ENCODE assay signal across 3 fruit fly cellular contexts in genomic region chr3R:30811300-30812022, dm6.
TF ChIP-seq lines count a peak whose summit lies in the region.

No protein-coding gene starts in this region.

TF ChIP-seq in whole organism, embryonic, 481 proteins besides CTCF, POLR2A, EP300 and RAD21 (continued from another document):
- TF ChIP-seq nom (GFP tag; optimal IDR thresholded peaks at IDR 0.05; lab: Kevin White, UChicago) (no peak), CG34376 (GFP tag; optimal IDR thresholded peaks at IDR 0.05; lab: Kevin White, UChicago) (peak; percentile 59), GATAe (GFP tag; conservative IDR thresholded peaks at IDR 0.05; lab: Robert Waterston, UW) (peak; percentile 83), Med (GFP tag; lab: Kevin White, UChicago) (peak; percentile 62), ftz-f1 (GFP tag; optimal IDR thresholded peaks at IDR 0.05; lab: Kevin White, UChicago) (peak; percentile 43), D19A (tag; optimal IDR thresholded peaks at IDR 0.05; lab: Kevin White, UChicago) (peak; percentile 11), chinmo (GFP tag; IDR thresholded peaks at IDR 0.05; lab: Robert Waterston, UW; ENCODE audit: partially characterized antibody) (0 out of 4 replicates have a peak, but pooled peaks have one; percentile 57)

TF ChIP-seq in whole organism, prepupa, 60 proteins besides CTCF, POLR2A, EP300 and RAD21 (continued from another document):
- TF ChIP-seq CG8319 (GFP tag; optimal IDR thresholded peaks at IDR 0.05; lab: Kevin White, UChicago) (peak; percentile 35), dsx (GFP tag; optimal IDR thresholded peaks at IDR 0.05; lab: Kevin White, UChicago; ENCODE audit: poor library complexity, severe bottlenecking) (no peak), CG7368 (GFP tag; optimal IDR thresholded peaks at IDR 0.05; lab: Kevin White, UChicago) (peak; percentile 54), topi (GFP tag; optimal IDR thresholded peaks at IDR 0.05; lab: Kevin White, UChicago) (peak; percentile 70), acj6 (GFP tag; optimal IDR thresholded peaks at IDR 0.05; lab: Kevin White, UChicago) (peak; percentile 62), salr (GFP tag; optimal IDR thresholded peaks at IDR 0.05; lab: Kevin White, UChicago) (peak in 1 of 2 experiments; percentile 31), CG6163 (GFP tag; IDR thresholded peaks at IDR 0.05; lab: Robert Waterston, UW) (peak; percentile 61; the same call in 2 of the 3 replicates), CG3919 (GFP tag; optimal IDR thresholded peaks at IDR 0.05; lab: Kevin White, UChicago) (peak; percentile 52), spab (GFP tag; optimal IDR thresholded peaks at IDR 0.05; lab: Kevin White, UChicago) (peak; percentile 2), CG6854 (GFP tag; optimal IDR thresholded peaks at IDR 0.05; lab: Kevin White, UChicago) (peak; percentile 5), CG8119 (GFP tag; IDR thresholded peaks at IDR 0.05; lab: Robert Waterston, UW) (peak; percentile 55; the same call in 1 of the 3 replicates), Gug (GFP tag; IDR thresholded peaks at IDR 0.05; lab: Robert Waterston, UW) (no peak), fd59A (GFP tag; optimal IDR thresholded peaks at IDR 0.05; lab: Kevin White, UChicago) (no peak), dac (GFP tag; optimal IDR thresholded peaks at IDR 0.05; lab: Kevin White, UChicago) (no peak), Hr39 (GFP tag; optimal IDR thresholded peaks at IDR 0.05; lab: Kevin White, UChicago) (peak; percentile 76), CG6808 (GFP tag; optimal IDR thresholded peaks at IDR 0.05; lab: Kevin White, UChicago) (no peak), Sox102F (GFP tag; optimal IDR thresholded peaks at IDR 0.05; lab: Kevin White, UChicago) (peak; percentile 63), Hr38 (GFP tag; optimal IDR thresholded peaks at IDR 0.05; lab: Kevin White, UChicago) (no peak), CG4318 (GFP tag; optimal IDR thresholded peaks at IDR 0.05; lab: Kevin White, UChicago) (no peak), CG15336 (GFP tag; IDR thresholded peaks at IDR 0.05; lab: Robert Waterston, UW) (peak; percentile 54), OdsH (GFP tag; optimal IDR thresholded peaks at IDR 0.05; lab: Kevin White, UChicago) (peak; percentile 58), CG31627 (GFP tag; optimal IDR thresholded peaks at IDR 0.05; lab: Kevin White, UChicago) (peak; percentile 79), Lpt (GFP tag; optimal IDR thresholded peaks at IDR 0.05; lab: Kevin White, UChicago) (no peak), svp (GFP tag; lab: Kevin White, UChicago) (peak; percentile 83), CG9139 (GFP tag; optimal IDR thresholded peaks at IDR 0.05; lab: Kevin White, UChicago) (no peak), eg (GFP tag; IDR thresholded peaks at IDR 0.05; lab: Robert Waterston, UW) (peak; percentile 50; the same call in 1 of the 3 replicates), Ets21C (GFP tag; optimal IDR thresholded peaks at IDR 0.05; lab: Kevin White, UChicago) (peak; percentile 63), CG3032 (tag; optimal IDR thresholded peaks at IDR 0.05; lab: Kevin White, UChicago) (peak; percentile 28), Blimp-1 (GFP tag; optimal IDR thresholded peaks at IDR 0.05; lab: Kevin White, UChicago) (peak; percentile 46), fd85E (GFP tag; optimal IDR thresholded peaks at IDR 0.05; lab: Kevin White, UChicago) (no peak), pdm3 (GFP tag; optimal IDR thresholded peaks at IDR 0.05; lab: Kevin White, UChicago) (peak; percentile 65), esn (GFP tag; optimal IDR thresholded peaks at IDR 0.05; lab: Kevin White, UChicago) (peak; percentile 80), CG11762 (GFP tag; optimal IDR thresholded peaks at IDR 0.05; lab: Kevin White, UChicago; ENCODE audit: insufficient read depth) (peak; percentile 17), CG10631 (GFP tag; optimal IDR thresholded peaks at IDR 0.05; lab: Kevin White, UChicago) (peak; percentile 41), Eip75B (GFP tag; optimal IDR thresholded peaks at IDR 0.05; lab: Kevin White, UChicago) (peak; percentile 72), CG6792 (GFP tag; optimal IDR thresholded peaks at IDR 0.05; lab: Kevin White, UChicago) (peak; percentile 44), CG8632 (GFP tag; optimal IDR thresholded peaks at IDR 0.05; lab: Kevin White, UChicago) (peak; percentile 4), Eip78C (GFP tag; lab: Kevin White, UChicago) (peak; percentile 84), cyc (GFP tag; optimal IDR thresholded peaks at IDR 0.05; lab: Kevin White, UChicago) (peak; percentile 57), CG16779 (tag; optimal IDR thresholded peaks at IDR 0.05; lab: Kevin White, UChicago) (no peak)

TF ChIP-seq in whole organism, wandering third instar larva, 38 proteins besides CTCF, POLR2A, EP300 and RAD21 (continued from another document):
- no peak for TF ChIP-seq Hr83 (GFP tag; optimal IDR thresholded peaks at IDR 0.05; lab: Kevin White, UChicago; ENCODE audit: poor library complexity, severe bottlenecking)
